Worm (Caenorhabditis elegans): ENCODE results near the gene srw-91.

- TF ChIP-seq tbx-11 (GFP tag; IDR thresholded peaks at IDR 0.05) (no peak), F13C5.2 (tag; optimal IDR thresholded peaks at IDR 0.05) (no peak), ama-1 (optimal IDR thresholded peaks at IDR 0.05) (no peak), hmg-4 (GFP tag; optimal IDR thresholded peaks at IDR 0.05) (no peak), ceh-13 (GFP tag; optimal IDR thresholded peaks at IDR 0.05) (no peak), flt-1 (GFP tag; IDR thresholded peaks at IDR 0.05) (no peak), hnd-1 (tag; optimal IDR thresholded peaks at IDR 0.05) (no peak), pes-1 (GFP tag; IDR thresholded peaks at IDR 0.05) (no peak), scrt-1 (GFP tag; IDR thresholded peaks at IDR 0.05) (no peak)
Observed at ce11 chrV:1699228-1699795, 18.6 kb upstream of the srw-91 start.
